Worm (Caenorhabditis elegans) whole organism, L4 larva: ENCODE data around the gene F56D6.9.

ENCODE experiments used
- ama-1 ChIP-seq: fragments of 150-350 bp; optimal IDR thresholded peaks from 2 replicates; lab custom pipeline; 2014; ENCODE audit warnings: inconsistent platforms, mixed read lengths
- dmd-9 ChIP-seq: fragments of 200-800 bp; sonication (Bioruptor generic); IDR thresholded peaks from 2 replicates; pipeline ENCODE4 v1.3.6; 2022; ENCODE audit warnings: missing genetic modification reagents, missing genetic modification characterization, missing compliant biosample characterization
- dpl-1 ChIP-seq: fragments of 150-350 bp; optimal IDR thresholded peaks from 2 replicates; lab custom pipeline; 2014; ENCODE audit warnings: missing biosample characterization, missing genetic modification reagents, missing genetic modification characterization
- madf-5 ChIP-seq, 2 experiments: fragments of 200-800 bp; sonication (Bioruptor generic); IDR thresholded peaks; 2 replicates each; pipeline ENCODE4 v1.3.6; 2022; ENCODE audit warnings: missing compliant biosample characterization in 2 of 2, missing genetic modification characterization in 2 of 2
- mep-1 ChIP-seq: fragments of 150-350 bp; sonication (generic microtip); optimal IDR thresholded peaks from 3 replicates; lab custom pipeline; 2014; ENCODE audit warnings: missing biosample characterization, missing genetic modification characterization
- nhr-28 ChIP-seq: fragments of 150-350 bp; optimal IDR thresholded peaks from 2 replicates; lab custom pipeline; 2014; ENCODE audit warnings: missing biosample characterization, missing genetic modification characterization
- pha-4 ChIP-seq, 2 experiments: fragments of 150-350 bp in 1 of 2; fragments of 200-800 bp in 1 of 2; sonication (Bioruptor generic) in 1 of 2; IDR thresholded peaks in 1 of 2; optimal IDR thresholded peaks in 1 of 2; 2 replicates each; pipeline versions ENCODE4 v1.3.6 to Lab custom; 2014 to 2022; ENCODE audit warnings: missing genetic modification characterization in 2 of 2, missing genetic modification reagents in 2 of 2, missing biosample characterization in 1 of 2, missing compliant biosample characterization in 1 of 2
- pqm-1 ChIP-seq: sonication (generic microtip); optimal IDR thresholded peaks from 2 replicates; lab custom pipeline; 2017; ENCODE audit warnings: missing biosample characterization, missing genetic modification characterization
- spr-3 ChIP-seq: fragments of 200-800 bp; sonication (Bioruptor generic); optimal IDR thresholded peaks from 2 replicates; lab custom pipeline; 2018; ENCODE audit warnings: mild to moderate bottlenecking, missing genetic modification characterization, missing compliant biosample characterization
- unc-130 ChIP-seq: sonication (generic microtip); optimal IDR thresholded peaks from 2 replicates; lab custom pipeline; 2016; ENCODE audit warnings: missing genetic modification reagents, missing genetic modification characterization, missing compliant biosample characterization

- no peak for TF ChIP-seq dpl-1 (GFP tag; lab: Kevin White, UChicago)
- no peak for TF ChIP-seq dmd-9
- TF ChIP-seq pha-4 (GFP tag; IDR thresholded peaks at IDR 0.05; lab: Robert Waterston, UW): no peak
- TF ChIP-seq pha-4 (tag; optimal IDR thresholded peaks at IDR 0.05; lab: Kevin White, UChicago): no peak
- TF ChIP-seq mep-1: no peak
- no peak for TF ChIP-seq madf-5 (GFP tag; IDR thresholded peaks at IDR 0.05; lab: Robert Waterston, UW)
- no peak for TF ChIP-seq pqm-1 (tag; lab: Kevin White, UChicago)
- TF ChIP-seq ama-1 (lab: Kevin White, UChicago): no peak
- no peak for TF ChIP-seq nhr-28 (tag; lab: Kevin White, UChicago)
- no peak for TF ChIP-seq spr-3
- TF ChIP-seq unc-130 (GFP tag; lab: Kevin White, UChicago): no peak
Observed at ce11 chrIV:3906393-3906792, 14.3 kb downstream of the F56D6.9 start, which contains the start of gene F56D6.11.
